Worm (Caenorhabditis elegans) whole organism, young adult: ENCODE data around the gene sri-19.

Experiments used
- F52B5.7 ChIP-seq: sonication (generic microtip); optimal IDR thresholded peaks from 2 replicates; lab custom pipeline; 2016; ENCODE audit warnings: mild to moderate bottlenecking, missing genetic modification characterization, missing compliant biosample characterization
- F55B11.4 ChIP-seq: sonication (generic microtip); optimal IDR thresholded peaks from 2 replicates; lab custom pipeline; 2016; ENCODE audit warnings: missing compliant biosample characterization, missing genetic modification characterization, borderline replicate concordance; ENCODE audit not compliant: insufficient read depth
- ama-1 ChIP-seq, 3 experiments: fragments of 150-350 bp in 1 of 3; sonication (generic microtip) in 2 of 3; optimal IDR thresholded peaks; 2 replicates each; lab custom pipeline; 2014 to 2018; ENCODE audit warnings: missing biosample characterization in 2 of 3, missing genetic modification characterization in 2 of 3, missing genetic modification reagents in 2 of 3
- cebp-2 ChIP-seq: fragments of 200-800 bp; sonication (Bioruptor generic); IDR thresholded peaks from 2 replicates; pipeline ENCODE4 v1.3.6; 2022; ENCODE audit warnings: missing genetic modification characterization, missing compliant biosample characterization
- efl-1 ChIP-seq: fragments of 150-350 bp; optimal IDR thresholded peaks from 2 replicates; lab custom pipeline; 2014; ENCODE audit warnings: missing biosample characterization, missing genetic modification reagents, missing genetic modification characterization
- gei-17 ChIP-seq: fragments of 200-800 bp; sonication (Bioruptor generic); optimal IDR thresholded peaks from 2 replicates; lab custom pipeline; 2018; ENCODE audit warnings: mild to moderate bottlenecking, missing genetic modification characterization, missing compliant biosample characterization
- let-526 ChIP-seq: fragments of 200-800 bp; sonication (Bioruptor generic); IDR thresholded peaks from 2 replicates; pipeline ENCODE4 v1.3.6; 2022; ENCODE audit warnings: missing genetic modification reagents, missing genetic modification characterization, missing compliant biosample characterization
- unc-62 ChIP-seq: fragments of 150-350 bp; optimal IDR thresholded peaks from 2 replicates; lab custom pipeline; 2014; ENCODE audit warnings: missing biosample characterization, missing genetic modification reagents, missing genetic modification characterization

DNA sequence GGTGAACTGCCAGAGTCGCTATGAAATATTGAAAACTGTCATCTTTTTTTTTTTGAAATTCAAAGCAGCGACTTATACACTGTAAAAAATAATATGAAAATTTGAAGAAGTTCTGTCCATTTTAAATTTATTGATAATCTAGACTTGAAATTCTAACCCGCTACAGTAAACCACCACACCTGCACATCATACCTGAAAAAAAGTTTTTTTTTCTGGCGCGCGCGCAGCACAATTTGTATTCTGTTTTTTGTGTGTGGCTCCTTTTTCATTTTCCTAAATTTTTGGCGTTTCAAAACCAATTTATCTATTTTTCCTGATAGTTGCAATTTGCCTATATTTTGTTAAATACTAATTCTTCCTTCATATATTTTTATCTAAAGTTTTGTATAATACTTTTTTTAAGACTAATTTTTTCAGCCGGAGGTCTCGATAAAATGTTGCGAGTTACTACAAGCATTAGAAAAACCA, 27.4 kb downstream of the sri-19 start, which contains the start of gene cyb-2.1:
- TF ChIP-seq cebp-2 (GFP tag; lab: Robert Waterston, UW) (no peak), unc-62 (no peak), gei-17 (GFP tag; lab: Kevin White, UChicago) (no peak), let-526 (GFP tag; lab: Robert Waterston, UW) (no peak), F52B5.7 (tag; lab: Kevin White, UChicago) (no peak), F55B11.4 (tag; lab: Kevin White, UChicago) (no peak), efl-1 (GFP tag; lab: Kevin White, UChicago) (peak; percentile 59), ama-1 (optimal IDR thresholded peaks at IDR 0.05; lab: Kevin White, UChicago) (no peak), ama-1 (GFP tag; optimal IDR thresholded peaks at IDR 0.05; lab: Kevin White, UChicago) (no peak)
